Fruit fly (Drosophila melanogaster): ENCODE results near the gene Glys.

The Glys gene

dm6 chr3R:15121599-15122394 lies 25.5 kb downstream of the Glys start:
- TF ChIP-seq h (optimal IDR thresholded peaks at IDR 0.05) (no peak), psq (optimal IDR thresholded peaks at IDR 0.05) (no peak), Sin3A (optimal IDR thresholded peaks at IDR 0.05) (no peak), ttk (optimal IDR thresholded peaks at IDR 0.05) (no peak), insv (optimal IDR thresholded peaks at IDR 0.05) (no peak)

DNA sequence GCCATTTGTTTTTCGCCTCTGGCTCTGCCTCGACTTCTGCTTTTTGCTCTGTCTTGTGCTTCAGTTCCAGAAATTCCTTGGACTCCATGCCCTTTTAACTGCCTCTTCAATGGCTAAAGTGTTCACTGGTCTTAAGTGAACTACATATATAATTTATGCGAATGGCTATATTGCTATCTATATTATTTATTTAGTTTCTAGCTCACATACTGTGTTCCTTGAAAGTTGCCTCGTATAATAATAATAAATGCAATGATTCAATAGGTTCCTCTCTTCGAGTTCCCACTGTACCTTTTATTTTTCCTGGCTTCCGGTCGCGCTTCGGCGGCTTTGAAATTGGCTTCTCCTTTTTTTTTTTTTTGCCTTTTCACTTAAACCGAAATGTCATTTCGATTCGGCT lies 27.6 kb downstream of the Glys start:
- no peak for TF ChIP-seq h (optimal IDR thresholded peaks at IDR 0.05)
- TF ChIP-seq ttk (optimal IDR thresholded peaks at IDR 0.05), result no peak
- no peak for TF ChIP-seq Myc (optimal IDR thresholded peaks at IDR 0.05)
- TF ChIP-seq Sin3A (optimal IDR thresholded peaks at IDR 0.05), result no peak
- TF ChIP-seq psq (optimal IDR thresholded peaks at IDR 0.05), result no peak
- TF ChIP-seq insv (optimal IDR thresholded peaks at IDR 0.05), result no peak

- TF ChIP-seq Myc (optimal IDR thresholded peaks at IDR 0.05) (no peak), ttk (optimal IDR thresholded peaks at IDR 0.05) (no peak), insv (optimal IDR thresholded peaks at IDR 0.05) (no peak), Sin3A (optimal IDR thresholded peaks at IDR 0.05) (no peak), h (optimal IDR thresholded peaks at IDR 0.05) (no peak), psq (optimal IDR thresholded peaks at IDR 0.05) (no peak)
Observed at dm6 chr3R:15117765-15118164, 29.6 kb downstream of the Glys start.

DNA sequence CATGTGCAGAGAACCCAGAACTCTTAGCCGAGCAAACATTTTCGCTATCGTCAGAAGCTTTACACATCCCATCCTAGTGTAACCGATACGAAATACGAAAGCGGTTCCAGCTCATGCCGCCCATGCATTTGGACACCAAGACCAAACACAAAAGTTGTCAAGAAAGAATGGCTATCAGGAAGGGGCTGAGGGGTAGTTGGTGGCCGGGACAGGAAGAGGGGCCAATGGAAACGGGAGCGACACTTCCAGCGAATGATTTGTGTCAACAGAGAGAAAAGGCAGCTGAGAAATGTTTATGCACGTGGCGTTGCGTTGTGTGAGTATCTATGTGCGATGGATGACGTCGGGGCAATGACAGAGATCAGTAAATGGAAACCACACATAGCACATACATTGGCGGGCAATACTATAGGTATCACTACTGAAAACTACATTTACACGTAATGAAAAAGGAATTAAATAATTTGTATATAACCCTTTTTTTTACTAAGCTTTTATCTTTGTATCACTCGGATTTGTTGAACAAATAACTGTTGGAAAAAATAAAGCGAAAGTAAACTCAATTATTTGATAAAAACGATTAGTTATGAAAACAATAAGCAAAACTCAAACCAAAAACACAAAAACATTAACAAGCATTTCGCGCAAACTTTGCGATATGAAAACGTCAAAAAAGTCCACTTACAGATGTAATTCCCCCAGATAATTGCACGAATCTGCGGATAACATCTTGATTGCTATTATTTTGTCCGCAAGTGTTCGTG lies 32.7 kb downstream of the Glys start:
- TF ChIP-seq psq (optimal IDR thresholded peaks at IDR 0.05) (no peak), Myc (optimal IDR thresholded peaks at IDR 0.05) (no peak), Sin3A (optimal IDR thresholded peaks at IDR 0.05) (no peak), ttk (optimal IDR thresholded peaks at IDR 0.05) (no peak), insv (optimal IDR thresholded peaks at IDR 0.05) (no peak), h (optimal IDR thresholded peaks at IDR 0.05) (no peak)

DNA sequence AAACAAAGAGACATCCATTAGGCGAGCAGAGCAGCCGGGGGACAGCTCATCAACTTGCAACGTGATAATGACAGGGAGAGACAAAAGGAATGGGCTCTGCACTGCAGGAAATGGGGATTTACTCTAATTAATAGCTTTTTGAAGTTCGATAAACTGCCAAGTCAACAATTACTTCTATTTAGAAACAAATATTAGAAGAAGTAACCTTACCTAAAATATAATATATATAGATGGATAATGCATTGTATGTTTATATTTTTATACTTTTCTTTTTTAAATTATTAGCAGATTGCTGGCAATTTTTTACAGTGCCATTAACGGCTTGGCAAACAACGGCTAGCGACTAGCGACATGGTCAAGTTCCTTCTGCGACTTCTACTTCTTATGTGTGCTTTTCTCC lies 33.7 kb downstream of the Glys start:
- TF ChIP-seq h (optimal IDR thresholded peaks at IDR 0.05) (no peak), insv (optimal IDR thresholded peaks at IDR 0.05) (no peak), psq (optimal IDR thresholded peaks at IDR 0.05) (no peak), ttk (optimal IDR thresholded peaks at IDR 0.05) (no peak), Myc (optimal IDR thresholded peaks at IDR 0.05) (no peak), Sin3A (optimal IDR thresholded peaks at IDR 0.05) (no peak)

DNA sequence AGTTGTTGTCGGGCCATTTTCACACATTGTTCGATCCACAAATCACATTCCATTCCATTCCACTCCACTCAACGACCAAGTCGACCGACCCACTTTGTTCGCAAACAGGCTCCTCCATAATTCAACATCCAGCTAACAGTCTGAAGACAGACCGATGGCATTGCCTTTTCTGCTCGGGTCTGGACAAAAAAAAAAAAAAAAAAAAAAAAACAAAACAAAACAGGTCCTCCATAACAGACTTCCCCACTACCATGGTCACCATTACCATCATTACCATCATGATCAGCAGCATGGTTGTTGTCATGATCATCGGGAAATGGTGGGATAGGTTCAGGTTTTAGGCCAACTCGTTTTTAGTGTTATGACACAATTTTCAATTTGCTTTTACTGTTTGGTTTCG lies 35.1 kb downstream of the Glys start:
- TF ChIP-seq Sin3A (optimal IDR thresholded peaks at IDR 0.05) (no peak), psq (optimal IDR thresholded peaks at IDR 0.05) (no peak), insv (optimal IDR thresholded peaks at IDR 0.05) (no peak), h (optimal IDR thresholded peaks at IDR 0.05) (no peak), ttk (optimal IDR thresholded peaks at IDR 0.05) (no peak)

DNA sequence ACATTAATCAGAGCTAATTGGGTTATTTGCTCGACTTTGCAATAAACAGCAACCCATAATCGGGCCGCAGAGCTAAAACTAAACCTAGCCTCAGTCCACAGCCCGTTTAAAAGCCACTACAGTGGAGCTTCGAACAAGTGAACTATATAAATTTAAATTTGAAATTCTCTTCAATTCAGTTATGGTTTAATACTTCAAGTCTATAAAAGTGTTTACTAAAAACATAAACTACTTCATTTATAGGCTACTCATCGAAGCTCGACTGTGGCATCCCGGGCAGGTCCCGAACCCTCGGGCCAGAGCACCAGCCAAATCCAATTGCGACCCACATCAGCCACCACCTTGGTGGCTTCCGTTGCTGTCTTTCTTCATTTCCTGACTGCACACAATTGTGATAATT lies 37.2 kb downstream of the Glys start:
- TF ChIP-seq Myc (optimal IDR thresholded peaks at IDR 0.05) (no peak), h (optimal IDR thresholded peaks at IDR 0.05) (no peak), insv (optimal IDR thresholded peaks at IDR 0.05) (no peak), psq (optimal IDR thresholded peaks at IDR 0.05) (no peak), ttk (optimal IDR thresholded peaks at IDR 0.05) (no peak), Sin3A (optimal IDR thresholded peaks at IDR 0.05) (no peak)

- TF ChIP-seq insv (optimal IDR thresholded peaks at IDR 0.05) (no peak), Sin3A (optimal IDR thresholded peaks at IDR 0.05) (no peak), psq (optimal IDR thresholded peaks at IDR 0.05) (no peak), h (optimal IDR thresholded peaks at IDR 0.05) (no peak), ttk (optimal IDR thresholded peaks at IDR 0.05) (no peak), Myc (optimal IDR thresholded peaks at IDR 0.05) (no peak)
Observed at dm6 chr3R:15095550-15096031, 51.7 kb downstream of the Glys start, which contains the start of gene CG6966. Gene CG6966 (minus strand): TSS chr3R:15095631.

- TF ChIP-seq h (optimal IDR thresholded peaks at IDR 0.05) (no peak), insv (optimal IDR thresholded peaks at IDR 0.05) (no peak), Myc (optimal IDR thresholded peaks at IDR 0.05) (no peak), Sin3A (optimal IDR thresholded peaks at IDR 0.05) (no peak), psq (optimal IDR thresholded peaks at IDR 0.05) (no peak), ttk (optimal IDR thresholded peaks at IDR 0.05) (no peak)
Observed at dm6 chr3R:15094929-15095236, 52.4 kb downstream of the Glys start.

DNA sequence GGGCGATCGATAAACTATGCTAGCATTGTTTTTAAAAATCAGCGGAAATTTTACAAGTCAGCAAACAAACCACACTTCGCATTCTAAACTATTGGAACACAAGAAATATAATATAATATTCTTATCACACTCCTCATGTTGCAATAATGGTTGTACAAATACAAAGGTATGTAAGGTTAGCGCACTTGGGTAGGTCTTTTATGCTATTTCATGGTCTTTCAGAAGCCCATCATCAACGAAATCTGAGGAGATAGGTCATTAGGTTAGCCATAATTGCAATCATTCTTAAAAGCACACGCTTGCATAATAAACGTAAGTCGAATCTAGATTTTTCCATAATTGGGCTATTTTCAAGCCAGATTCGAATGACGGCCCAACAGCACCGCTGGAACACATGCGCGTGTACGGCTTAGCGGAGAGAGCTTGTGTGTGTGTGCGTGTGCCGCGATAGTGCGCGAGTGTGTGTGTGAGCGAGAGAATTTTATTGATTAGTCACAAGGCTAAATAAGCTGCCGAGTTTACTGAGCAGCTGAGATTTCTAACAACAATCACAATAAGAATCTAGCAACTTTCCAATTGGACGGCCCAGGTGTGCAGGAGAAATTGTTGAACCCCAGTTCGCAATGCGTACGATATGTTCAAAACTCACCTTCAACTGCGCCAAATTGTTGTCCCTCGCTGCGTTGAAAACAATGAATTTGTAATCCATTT lies 53.0 kb downstream of the Glys start:
- TF ChIP-seq ttk (optimal IDR thresholded peaks at IDR 0.05), result no peak
- no peak for TF ChIP-seq psq (optimal IDR thresholded peaks at IDR 0.05)
- TF ChIP-seq Myc (optimal IDR thresholded peaks at IDR 0.05), result no peak
- no peak for TF ChIP-seq Sin3A (optimal IDR thresholded peaks at IDR 0.05)
- no peak for TF ChIP-seq insv (optimal IDR thresholded peaks at IDR 0.05)
- TF ChIP-seq h (optimal IDR thresholded peaks at IDR 0.05), result no peak

dm6 chr3R:15092784-15093183 lies 54.5 kb downstream of the Glys start:
- TF ChIP-seq Myc (optimal IDR thresholded peaks at IDR 0.05) (no peak), psq (optimal IDR thresholded peaks at IDR 0.05) (no peak), insv (optimal IDR thresholded peaks at IDR 0.05) (no peak), h (optimal IDR thresholded peaks at IDR 0.05) (no peak), Sin3A (optimal IDR thresholded peaks at IDR 0.05) (no peak), ttk (optimal IDR thresholded peaks at IDR 0.05) (no peak)

DNA sequence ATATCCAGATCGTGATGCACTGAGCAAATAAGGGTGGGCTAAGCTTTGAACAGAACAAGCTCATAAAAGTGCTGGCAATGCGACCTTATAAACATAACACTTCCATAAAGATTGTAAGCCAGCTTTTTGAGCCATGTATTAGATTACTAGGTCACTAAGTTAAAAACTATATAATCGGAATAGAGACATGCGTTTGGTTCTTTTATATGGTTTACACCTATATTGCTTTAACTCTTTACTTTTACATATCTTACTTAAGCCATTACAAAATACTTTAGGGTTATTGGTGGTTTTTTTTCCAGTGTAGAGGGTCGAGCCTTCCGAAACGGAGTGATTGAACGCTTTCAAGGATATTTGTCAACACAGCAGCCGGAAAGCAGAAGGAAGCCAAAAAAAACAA lies 55.0 kb downstream of the Glys start:
- TF ChIP-seq insv (optimal IDR thresholded peaks at IDR 0.05), result no peak
- no peak for TF ChIP-seq h (optimal IDR thresholded peaks at IDR 0.05)
- TF ChIP-seq psq (optimal IDR thresholded peaks at IDR 0.05), result no peak
- no peak for TF ChIP-seq ttk (optimal IDR thresholded peaks at IDR 0.05)
- no peak for TF ChIP-seq Sin3A (optimal IDR thresholded peaks at IDR 0.05)
- TF ChIP-seq Myc (optimal IDR thresholded peaks at IDR 0.05), result no peak

All from Kc167 (cell line).